Fruit fly (Drosophila melanogaster) whole organism, embryonic: ENCODE measurements around the gene osk.
A peak's percentile ranks its signal among the peaks of the same experiment; 100 is the strongest.

Experiments used
- Atf6 ChIP-seq: fragments of 200-800 bp; sonication (Bioruptor generic); IDR thresholded peaks from 2 replicates; pipeline ENCODE4 v1.3.6; 2022; ENCODE audit warnings: missing biosample characterization, missing genetic modification characterization
- CG10654 ChIP-seq: fragments of 200-800 bp; sonication (Bioruptor generic); optimal IDR thresholded peaks from 2 replicates; lab custom pipeline; 2016; ENCODE audit warnings: missing biosample characterization, missing genetic modification characterization
- CG11398 ChIP-seq: fragments of 200-800 bp; sonication (Bioruptor generic); optimal IDR thresholded peaks from 2 replicates; lab custom pipeline; 2016; ENCODE audit warnings: missing biosample characterization, missing genetic modification characterization
- CG11560 ChIP-seq: fragments of 200-800 bp; sonication (Bioruptor generic); IDR thresholded peaks from 3 replicates; pipeline ENCODE4 v1.3.6; 2022; ENCODE audit warnings: missing biosample characterization, missing genetic modification characterization
- CG11695 ChIP-seq: fragments of 200-800 bp; sonication (Bioruptor generic); IDR thresholded peaks from 3 replicates; pipeline ENCODE4 v1.3.6; 2022; ENCODE audit warnings: missing biosample characterization, missing genetic modification characterization
- CG11723 ChIP-seq: fragments of 200-800 bp; sonication (Bioruptor generic); optimal IDR thresholded peaks from 2 replicates; lab custom pipeline; 2017; ENCODE audit warnings: missing biosample characterization, mild to moderate bottlenecking, missing genetic modification characterization
- CG13624 ChIP-seq: fragments of 200-800 bp; sonication (Bioruptor generic); optimal IDR thresholded peaks from 2 replicates; lab custom pipeline; 2016; ENCODE audit warnings: missing biosample characterization, missing genetic modification characterization
- CG13894 ChIP-seq: fragments of 200-800 bp; sonication (Bioruptor generic); optimal IDR thresholded peaks from 3 replicates; lab custom pipeline; 2018; ENCODE audit warnings: missing biosample characterization, mild to moderate bottlenecking, missing genetic modification characterization, moderate library complexity
- CG14441 ChIP-seq: fragments of 200-800 bp; sonication (Bioruptor generic); IDR thresholded peaks from 2 replicates; pipeline ENCODE4 v1.3.6; 2022; ENCODE audit warnings: missing biosample characterization, missing genetic modification characterization
- CG14667 ChIP-seq: fragments of 200-800 bp; sonication (Bioruptor generic); IDR thresholded peaks from 2 replicates; pipeline ENCODE4 v1.3.6; 2022; ENCODE audit warnings: missing biosample characterization, missing genetic modification characterization
- CG14965 ChIP-seq: fragments of 200-800 bp; sonication (Bioruptor generic); optimal IDR thresholded peaks from 2 replicates; lab custom pipeline; 2016; ENCODE audit warnings: missing biosample characterization, missing genetic modification characterization, borderline replicate concordance
- CG1529 ChIP-seq: fragments of 200-800 bp; sonication (Bioruptor generic); optimal IDR thresholded peaks from 3 replicates; lab custom pipeline; 2018; ENCODE audit warnings: missing biosample characterization, missing genetic modification characterization
- CG15601 ChIP-seq: fragments of 200-800 bp; sonication (Bioruptor generic); optimal IDR thresholded peaks from 3 replicates; lab custom pipeline; 2019; ENCODE audit warnings: missing biosample characterization, mild to moderate bottlenecking, missing genetic modification characterization, moderate library complexity
- CG16815 ChIP-seq: fragments of 200-800 bp; sonication (Bioruptor generic); optimal IDR thresholded peaks from 3 replicates; lab custom pipeline; 2017; ENCODE audit warnings: missing biosample characterization, mild to moderate bottlenecking, missing genetic modification characterization
- CG17361 ChIP-seq: fragments of 200-800 bp; sonication (Bioruptor generic); IDR thresholded peaks from 3 replicates; pipeline ENCODE4 v1.3.6; 2022; ENCODE audit warnings: missing biosample characterization, missing genetic modification characterization
- CG17568 ChIP-seq: fragments of 200-800 bp; sonication (Bioruptor generic); optimal IDR thresholded peaks from 2 replicates; lab custom pipeline; 2018; ENCODE audit warnings: missing biosample characterization, mild to moderate bottlenecking, missing genetic modification characterization, moderate library complexity
- CG18011 ChIP-seq: fragments of 200-800 bp; sonication (Bioruptor generic); optimal IDR thresholded peaks from 2 replicates; lab custom pipeline; 2017; ENCODE audit warnings: missing biosample characterization, missing genetic modification characterization, mild to moderate bottlenecking, moderate library complexity, missing genotype
- CG2199 ChIP-seq: fragments of 200-800 bp; sonication (Bioruptor generic); IDR thresholded peaks from 3 replicates; pipeline ENCODE4 v1.3.6; 2022; ENCODE audit warnings: missing biosample characterization, missing genetic modification characterization
- CG3163 ChIP-seq: fragments of 200-800 bp; sonication (Bioruptor generic); optimal IDR thresholded peaks from 3 replicates; lab custom pipeline; 2016; ENCODE audit warnings: missing biosample characterization, missing genetic modification characterization
- CG3838 ChIP-seq: fragments of 200-800 bp; sonication (Bioruptor generic); optimal IDR thresholded peaks from 3 replicates; lab custom pipeline; 2016; ENCODE audit warnings: missing biosample characterization, missing genetic modification characterization
- CG3847 ChIP-seq: fragments of 200-800 bp; sonication (Bioruptor generic); IDR thresholded peaks from 2 replicates; pipeline ENCODE4 v1.3.6; 2022; ENCODE audit warnings: missing biosample characterization, missing genetic modification characterization
- CG5953 ChIP-seq: fragments of 200-800 bp; sonication (Bioruptor generic); IDR thresholded peaks from 2 replicates; pipeline ENCODE4 v1.3.6; 2022; ENCODE audit warnings: missing biosample characterization, missing genetic modification characterization
- CG6854 ChIP-seq: fragments of 200-800 bp; sonication (Bioruptor generic); optimal IDR thresholded peaks from 3 replicates; lab custom pipeline; 2017; ENCODE audit warnings: missing biosample characterization, mild to moderate bottlenecking, missing genetic modification characterization
- CG7357 ChIP-seq: fragments of 200-800 bp; sonication (Bioruptor generic); IDR thresholded peaks from 3 replicates; pipeline ENCODE4 v1.3.6; 2022; ENCODE audit warnings: missing biosample characterization, missing genetic modification characterization
- CG8388 ChIP-seq: fragments of 200-800 bp; sonication (Bioruptor generic); optimal IDR thresholded peaks from 2 replicates; lab custom pipeline; 2019; ENCODE audit warnings: missing biosample characterization, mild to moderate bottlenecking, missing genetic modification characterization, moderate library complexity
- CG9727 ChIP-seq: fragments of 200-800 bp; sonication (Bioruptor generic); optimal IDR thresholded peaks from 3 replicates; lab custom pipeline; 2017; ENCODE audit warnings: missing biosample characterization, mild to moderate bottlenecking, missing genetic modification characterization
- CG9797 ChIP-seq: fragments of 200-800 bp; sonication (Bioruptor generic); optimal IDR thresholded peaks from 3 replicates; lab custom pipeline; 2018; ENCODE audit warnings: missing biosample characterization, mild to moderate bottlenecking, missing genetic modification characterization
- D ChIP-seq, 2 experiments: fragments of 200-800 bp in 1 of 2; fragments of >200 bp in 1 of 2; sonication (Bioruptor generic) in 1 of 2; optimal IDR thresholded peaks; 2 replicates in 1 of 2; 3 replicates in 1 of 2; lab custom pipeline; 2017; ENCODE audit warnings: mild to moderate bottlenecking in 1 of 2, missing biosample characterization in 1 of 2, missing genetic modification characterization in 1 of 2, missing genetic modification reagents in 1 of 2
- Dad ChIP-seq: fragments of 200-800 bp; sonication (Bioruptor generic); optimal IDR thresholded peaks from 3 replicates; lab custom pipeline; 2016; ENCODE audit warnings: missing biosample characterization, missing genetic modification characterization
- Dref ChIP-seq: fragments of 200-800 bp; sonication (Bioruptor generic); IDR thresholded peaks from 2 replicates; pipeline ENCODE4 v1.3.6; 2022; ENCODE audit warnings: missing biosample characterization, missing genetic modification characterization
- E2f1 ChIP-seq: fragments of 200-800 bp; sonication (Bioruptor generic); IDR thresholded peaks from 2 replicates; pipeline ENCODE4 v1.3.6; 2022; ENCODE audit warnings: missing biosample characterization, missing genetic modification characterization
- Fer2 ChIP-seq: fragments of 200-800 bp; sonication (Bioruptor generic); optimal IDR thresholded peaks from 2 replicates; lab custom pipeline; 2018; ENCODE audit warnings: missing biosample characterization, mild to moderate bottlenecking, missing genetic modification characterization, moderate library complexity
- HLH4C ChIP-seq: fragments of 200-800 bp; sonication (Bioruptor generic); IDR thresholded peaks from 3 replicates; pipeline ENCODE4 v1.3.6; 2022; ENCODE audit warnings: missing biosample characterization, missing genetic modification characterization; ENCODE audit not compliant: partially characterized antibody
- Hmr ChIP-seq: fragments of 200-800 bp; sonication (Bioruptor generic); optimal IDR thresholded peaks from 3 replicates; lab custom pipeline; 2017; ENCODE audit warnings: mild to moderate bottlenecking, missing biosample characterization, missing genetic modification reagents, missing genetic modification characterization
- Mad ChIP-seq: fragments of 200-800 bp; sonication (Bioruptor generic); optimal IDR thresholded peaks from 2 replicates; lab custom pipeline; 2016; ENCODE audit warnings: missing biosample characterization, missing genetic modification characterization
- Six4 ChIP-seq: fragments of 200-800 bp; sonication (Bioruptor generic); optimal IDR thresholded peaks from 2 replicates; lab custom pipeline; 2016; ENCODE audit warnings: missing biosample characterization, missing genetic modification characterization
- amos ChIP-seq: fragments of 200-800 bp; sonication (Bioruptor generic); IDR thresholded peaks from 2 replicates; pipeline ENCODE4 v1.3.6; 2022; ENCODE audit warnings: missing biosample characterization, missing genetic modification characterization; ENCODE audit not compliant: partially characterized antibody
- bbx ChIP-seq: fragments of 200-800 bp; sonication (Bioruptor generic); IDR thresholded peaks from 2 replicates; pipeline ENCODE4 v1.3.6; 2022; ENCODE audit warnings: missing biosample characterization, missing genetic modification characterization; ENCODE audit not compliant: partially characterized antibody
- bcd ChIP-seq: fragments of 200-800 bp; sonication (Bioruptor generic); optimal IDR thresholded peaks from 2 replicates; lab custom pipeline; 2017; ENCODE audit warnings: missing biosample characterization, mild to moderate bottlenecking, missing genetic modification characterization
- bowl ChIP-seq: fragments of 200-800 bp; sonication (Bioruptor generic); IDR thresholded peaks from 2 replicates; pipeline ENCODE4 v1.3.6; 2022; ENCODE audit warnings: missing biosample characterization, missing genetic modification characterization
- bsh ChIP-seq, 2 experiments: fragments of 200-800 bp; sonication (Bioruptor generic); optimal IDR thresholded peaks; 2 replicates each; lab custom pipeline; 2017 to 2018; ENCODE audit warnings: mild to moderate bottlenecking in 2 of 2, missing biosample characterization in 2 of 2, missing genetic modification characterization in 2 of 2, moderate library complexity in 1 of 2
- crp ChIP-seq, 2 experiments: fragments of 200-800 bp; sonication (Bioruptor generic); optimal IDR thresholded peaks; 2 replicates in 1 of 2; 3 replicates in 1 of 2; lab custom pipeline; 2017; ENCODE audit warnings: missing biosample characterization in 2 of 2, missing genetic modification characterization in 2 of 2, mild to moderate bottlenecking in 1 of 2, moderate library complexity in 1 of 2
- h ChIP-seq: fragments of >200 bp; optimal IDR thresholded peaks from 2 replicates; lab custom pipeline; 2017
- p53 ChIP-seq: fragments of 200-800 bp; sonication (Bioruptor generic); optimal IDR thresholded peaks from 2 replicates; lab custom pipeline; 2016; ENCODE audit warnings: missing biosample characterization, missing genetic modification characterization
- ranshi ChIP-seq: fragments of 200-800 bp; sonication (Bioruptor generic); IDR thresholded peaks from 2 replicates; pipeline ENCODE4 v1.3.6; 2022; ENCODE audit warnings: missing biosample characterization, missing genetic modification characterization
- schlank ChIP-seq: fragments of 200-800 bp; sonication (Bioruptor generic); optimal IDR thresholded peaks from 2 replicates; lab custom pipeline; 2018; ENCODE audit warnings: missing biosample characterization, mild to moderate bottlenecking, missing genetic modification characterization
- sens-2 ChIP-seq: fragments of 200-800 bp; sonication (Bioruptor generic); IDR thresholded peaks from 2 replicates; pipeline ENCODE4 v1.3.6; 2022; ENCODE audit warnings: missing biosample characterization, missing genetic modification characterization
- sisA ChIP-seq: fragments of 200-800 bp; sonication (Bioruptor generic); IDR thresholded peaks from 2 replicates; pipeline ENCODE4 v1.3.6; 2022; ENCODE audit warnings: missing biosample characterization, missing genetic modification characterization
- tx ChIP-seq: fragments of 200-800 bp; sonication (Bioruptor generic); optimal IDR thresholded peaks from 2 replicates; lab custom pipeline; 2016; ENCODE audit warnings: missing biosample characterization, missing genetic modification characterization
- unpg ChIP-seq: fragments of 200-800 bp; sonication (Bioruptor generic); optimal IDR thresholded peaks from 3 replicates; lab custom pipeline; 2018; ENCODE audit warnings: missing biosample characterization, mild to moderate bottlenecking, missing genetic modification characterization, moderate library complexity

Gene osk

dm6 chr3R:8896740-8897139, 38.2 kb upstream of the osk start (continued):
- no peak for TF ChIP-seq amos
- TF ChIP-seq schlank: no peak
- TF ChIP-seq bcd (GFP tag; lab: Kevin White, UChicago): peak; percentile 62
- peak; percentile 51; the same call in 1 of the 2 replicates for TF ChIP-seq bowl
- peak; percentile 29 to 76 for TF ChIP-seq bsh (GFP tag; optimal IDR thresholded peaks at IDR 0.05; lab: Kevin White, UChicago)
- no peak for TF ChIP-seq CG11723
- TF ChIP-seq CG11560: no peak
- peak; percentile 60; the same call in 1 of the 3 replicates for TF ChIP-seq CG11695 (GFP tag; lab: Robert Waterston, UW)
- TF ChIP-seq CG14667 (GFP tag; lab: Robert Waterston, UW): peak; percentile 36; the same call in 1 of the 2 replicates
- TF ChIP-seq CG8388 (GFP tag; lab: Kevin White, UChicago): peak; percentile 56
- TF ChIP-seq CG13894: no peak
- no peak for TF ChIP-seq CG5953
- TF ChIP-seq CG17361 (GFP tag; lab: Robert Waterston, UW): peak; percentile 67
- peak; percentile 35 for TF ChIP-seq p53 (GFP tag; lab: Kevin White, UChicago)
- 0 out of 2 replicates have a peak, but pooled peaks have one; percentile 39 for TF ChIP-seq E2f1 (GFP tag; lab: Robert Waterston, UW)
- peak; percentile 6 for TF ChIP-seq CG6854 (GFP tag; lab: Kevin White, UChicago)
- TF ChIP-seq crp (GFP tag; optimal IDR thresholded peaks at IDR 0.05; lab: Kevin White, UChicago): no peak
- peak; percentile 41 for TF ChIP-seq CG18011 (GFP tag; lab: Kevin White, UChicago)
- TF ChIP-seq CG16815: peak; percentile 24
- TF ChIP-seq HLH4C: no peak
- peak; percentile 72 for TF ChIP-seq CG13624 (GFP tag; lab: Kevin White, UChicago)
- TF ChIP-seq CG17568 (GFP tag; lab: Kevin White, UChicago): peak; percentile 48
- peak; percentile 21 for TF ChIP-seq CG10654
- TF ChIP-seq D (optimal IDR thresholded peaks at IDR 0.05; lab: Kevin White, UChicago): no peak
- TF ChIP-seq D (GFP tag; optimal IDR thresholded peaks at IDR 0.05; lab: Kevin White, UChicago): peak; percentile 22
- peak; percentile 34; the same call in 1 of the 2 replicates for TF ChIP-seq sisA (GFP tag; lab: Robert Waterston, UW)
- TF ChIP-seq CG14965 (GFP tag; lab: Kevin White, UChicago): no peak
- peak; percentile 48 for TF ChIP-seq tx (GFP tag; lab: Kevin White, UChicago)
- peak; percentile 71 for TF ChIP-seq CG14441 (GFP tag; lab: Robert Waterston, UW)
- TF ChIP-seq CG15601 (tag; lab: Kevin White, UChicago): peak; percentile 55
- TF ChIP-seq bbx (GFP tag; lab: Robert Waterston, UW): no peak
- no peak for TF ChIP-seq Fer2 (tag; lab: Kevin White, UChicago)
- no peak for TF ChIP-seq CG3847
- peak; percentile 69; the same call in 1 of the 2 replicates for TF ChIP-seq Atf6 (GFP tag; lab: Robert Waterston, UW)
- peak; percentile 50 for TF ChIP-seq CG9727
- 0 out of 2 replicates have a peak, but pooled peaks have one; percentile 10 for TF ChIP-seq sens-2
- peak; percentile 48 for TF ChIP-seq CG11398
- peak; percentile 21 for TF ChIP-seq Dad (GFP tag; lab: Kevin White, UChicago)
- peak; percentile 79 for TF ChIP-seq unpg (GFP tag; lab: Kevin White, UChicago)
- no peak for TF ChIP-seq ranshi (GFP tag; lab: Robert Waterston, UW)
- peak; percentile 43 for TF ChIP-seq CG1529
- TF ChIP-seq CG7357: no peak
- TF ChIP-seq CG9797 (GFP tag; lab: Kevin White, UChicago): no peak
- TF ChIP-seq CG3838 (GFP tag; lab: Kevin White, UChicago): no peak
- peak; percentile 69 for TF ChIP-seq Hmr (GFP tag; lab: Kevin White, UChicago)
- no peak for TF ChIP-seq CG2199
- peak; percentile 56 for TF ChIP-seq Six4 (GFP tag; lab: Kevin White, UChicago)
- TF ChIP-seq h (lab: Kevin White, UChicago): no peak
- TF ChIP-seq CG3163 (GFP tag; lab: Kevin White, UChicago): peak; percentile 54
- TF ChIP-seq Mad (GFP tag; lab: Kevin White, UChicago): peak; percentile 60
- no peak for TF ChIP-seq Dref (GFP tag; lab: Robert Waterston, UW)
